Fruit fly (Drosophila melanogaster) whole organism, embryonic: ENCODE measurements around the gene CG15395.
A peak's percentile ranks its signal among the peaks of the same experiment; 100 is the strongest.

Source experiments
- Atf3 ChIP-seq: fragments of 200-800 bp; sonication (Bioruptor generic); optimal IDR thresholded peaks from 3 replicates; lab custom pipeline; 2016; ENCODE audit warnings: missing biosample characterization, missing genetic modification characterization
- BtbVII ChIP-seq: fragments of 200-800 bp; sonication (Bioruptor generic); optimal IDR thresholded peaks from 3 replicates; lab custom pipeline; 2017; ENCODE audit warnings: missing biosample characterization, mild to moderate bottlenecking, missing genetic modification characterization
- CG10462 ChIP-seq: fragments of 200-800 bp; sonication (Bioruptor generic); optimal IDR thresholded peaks from 2 replicates; lab custom pipeline; 2016; ENCODE audit warnings: missing biosample characterization, missing genetic modification characterization
- CG11695 ChIP-seq: fragments of 200-800 bp; sonication (Bioruptor generic); IDR thresholded peaks from 3 replicates; pipeline ENCODE4 v1.3.6; 2022; ENCODE audit warnings: missing biosample characterization, missing genetic modification characterization
- CG12155 ChIP-seq: fragments of 200-800 bp; sonication (Bioruptor generic); optimal IDR thresholded peaks from 3 replicates; lab custom pipeline; 2016; ENCODE audit warnings: missing biosample characterization, missing genetic modification characterization
- CG1233 ChIP-seq: fragments of 200-800 bp; sonication (Bioruptor generic); optimal IDR thresholded peaks from 4 replicates; lab custom pipeline; 2018; ENCODE audit warnings: missing biosample characterization, mild to moderate bottlenecking, missing genetic modification characterization
- CG12659 ChIP-seq: fragments of 200-800 bp; sonication (Bioruptor generic); optimal IDR thresholded peaks from 3 replicates; lab custom pipeline; 2017; ENCODE audit warnings: mild to moderate bottlenecking, missing biosample characterization, missing genetic modification reagents, missing genetic modification characterization
- CG14965 ChIP-seq: fragments of 200-800 bp; sonication (Bioruptor generic); optimal IDR thresholded peaks from 2 replicates; lab custom pipeline; 2016; ENCODE audit warnings: missing biosample characterization, missing genetic modification characterization, borderline replicate concordance
- CG15479 ChIP-seq: fragments of 200-800 bp; sonication (Bioruptor generic); optimal IDR thresholded peaks from 3 replicates; lab custom pipeline; 2019; ENCODE audit warnings: missing biosample characterization, mild to moderate bottlenecking, missing genetic modification characterization, moderate library complexity
- CG1792 ChIP-seq: fragments of 200-800 bp; sonication (Bioruptor generic); optimal IDR thresholded peaks from 2 replicates; lab custom pipeline; 2016; ENCODE audit warnings: missing biosample characterization, missing genetic modification characterization
- CG2875 ChIP-seq: fragments of 200-800 bp; sonication (Bioruptor generic); optimal IDR thresholded peaks from 2 replicates; lab custom pipeline; 2017; ENCODE audit warnings: missing biosample characterization, mild to moderate bottlenecking, missing genetic modification characterization, missing genetic modification reagents
- CG31224 ChIP-seq: fragments of 200-800 bp; sonication (Bioruptor generic); IDR thresholded peaks from 2 replicates; pipeline ENCODE4 v1.3.6; 2022; ENCODE audit warnings: missing biosample characterization, missing genetic modification characterization
- CG3281 ChIP-seq: fragments of 200-800 bp; sonication (Bioruptor generic); optimal IDR thresholded peaks from 3 replicates; lab custom pipeline; 2017; ENCODE audit warnings: missing biosample characterization, mild to moderate bottlenecking, missing genetic modification characterization
- CG34376 ChIP-seq: fragments of 200-800 bp; sonication (Bioruptor generic); optimal IDR thresholded peaks from 2 replicates; lab custom pipeline; 2018; ENCODE audit warnings: missing biosample characterization, mild to moderate bottlenecking, missing genetic modification characterization
- CG3726 ChIP-seq: fragments of 200-800 bp; sonication (Bioruptor generic); IDR thresholded peaks from 3 replicates; pipeline ENCODE4, ENCODE4 v1.3.6; 2022; ENCODE audit warnings: missing biosample characterization, missing genetic modification characterization
- CG4424 ChIP-seq: fragments of 200-800 bp; sonication (Bioruptor generic); optimal IDR thresholded peaks from 3 replicates; lab custom pipeline; 2016; ENCODE audit warnings: missing biosample characterization, missing genetic modification characterization
- CG5953 ChIP-seq: fragments of 200-800 bp; sonication (Bioruptor generic); IDR thresholded peaks from 2 replicates; pipeline ENCODE4 v1.3.6; 2022; ENCODE audit warnings: missing biosample characterization, missing genetic modification characterization
- CG6683 ChIP-seq: fragments of 200-800 bp; sonication (Bioruptor generic); optimal IDR thresholded peaks from 2 replicates; lab custom pipeline; 2017; ENCODE audit warnings: missing biosample characterization, mild to moderate bottlenecking, missing genetic modification characterization, missing genetic modification reagents
- CG6689 ChIP-seq: fragments of 200-800 bp; sonication (Bioruptor generic); IDR thresholded peaks from 2 replicates; pipeline ENCODE4 v1.3.6; 2022; ENCODE audit warnings: missing biosample characterization, missing genetic modification characterization
- CG7357 ChIP-seq: fragments of 200-800 bp; sonication (Bioruptor generic); IDR thresholded peaks from 3 replicates; pipeline ENCODE4 v1.3.6; 2022; ENCODE audit warnings: missing biosample characterization, missing genetic modification characterization
- CG7786 ChIP-seq: fragments of 200-800 bp; sonication (Bioruptor generic); optimal IDR thresholded peaks from 2 replicates; lab custom pipeline; 2016; ENCODE audit warnings: missing biosample characterization, missing genetic modification characterization
- Dfd ChIP-seq, 2 experiments: fragments of >200 bp; optimal IDR thresholded peaks; 2 replicates each; lab custom pipeline; 2017; ENCODE audit warnings: missing biosample characterization in 2 of 2, missing genetic modification characterization in 2 of 2
- Dref ChIP-seq: fragments of 200-800 bp; sonication (Bioruptor generic); IDR thresholded peaks from 2 replicates; pipeline ENCODE4 v1.3.6; 2022; ENCODE audit warnings: missing biosample characterization, missing genetic modification characterization
- Ets65A ChIP-seq: fragments of 200-800 bp; sonication (Bioruptor generic); peaks from one replicate; lab custom pipeline; 2016; ENCODE audit warnings: missing biosample characterization, missing genetic modification characterization
- Fer1 ChIP-seq: fragments of 200-800 bp; sonication (Bioruptor generic); optimal IDR thresholded peaks from 2 replicates; lab custom pipeline; 2017; ENCODE audit warnings: missing biosample characterization, mild to moderate bottlenecking, missing genetic modification characterization
- Fer3 ChIP-seq: fragments of 200-800 bp; sonication (Bioruptor generic); optimal IDR thresholded peaks from 2 replicates; lab custom pipeline; 2018; ENCODE audit warnings: missing biosample characterization, mild to moderate bottlenecking, missing genetic modification characterization, moderate library complexity
- H2.0 ChIP-seq: fragments of 200-800 bp; sonication (Bioruptor generic); IDR thresholded peaks from 2 replicates; pipeline ENCODE4 v1.3.6; 2022; ENCODE audit warnings: missing biosample characterization, missing genetic modification characterization
- HLH54F ChIP-seq: fragments of 200-800 bp; sonication (Bioruptor generic); optimal IDR thresholded peaks from 3 replicates; lab custom pipeline; 2016; ENCODE audit warnings: missing biosample characterization, missing genetic modification characterization
- HmgZ ChIP-seq: fragments of 200-800 bp; sonication (Bioruptor generic); optimal IDR thresholded peaks from 2 replicates; lab custom pipeline; 2018; ENCODE audit warnings: missing biosample characterization, mild to moderate bottlenecking, missing genetic modification characterization
- Hr39 ChIP-seq: fragments of >200 bp; optimal IDR thresholded peaks from 2 replicates; lab custom pipeline; 2017
- Scr ChIP-seq: fragments of 200-800 bp; sonication (Bioruptor generic); IDR thresholded peaks from 2 replicates; pipeline ENCODE4 v1.3.6; 2022; ENCODE audit warnings: missing biosample characterization, missing genetic modification characterization; ENCODE audit not compliant: partially characterized antibody
- fd3F ChIP-seq: fragments of 200-800 bp; sonication (Bioruptor generic); optimal IDR thresholded peaks from 2 replicates; lab custom pipeline; 2018; ENCODE audit warnings: missing biosample characterization, mild to moderate bottlenecking, missing genetic modification characterization, moderate library complexity
- fd96Cb ChIP-seq: fragments of 200-800 bp; sonication (Bioruptor generic); optimal IDR thresholded peaks from 2 replicates; lab custom pipeline; 2018; ENCODE audit warnings: missing biosample characterization, mild to moderate bottlenecking, missing genetic modification characterization, moderate library complexity
- gce ChIP-seq: fragments of 200-800 bp; sonication (Bioruptor generic); IDR thresholded peaks from 3 replicates; pipeline ENCODE4 v1.3.6; 2022; ENCODE audit warnings: missing biosample characterization, missing genetic modification characterization
- hb ChIP-seq: fragments of 200-800 bp; sonication (Bioruptor generic); IDR thresholded peaks from 3 replicates; pipeline ENCODE4 v1.3.6; 2022; ENCODE audit warnings: missing biosample characterization, missing genetic modification characterization; ENCODE audit not compliant: partially characterized antibody
- knrl ChIP-seq: fragments of 200-800 bp; sonication (Bioruptor generic); IDR thresholded peaks from 3 replicates; pipeline ENCODE4 v1.3.6; 2022; ENCODE audit warnings: missing biosample characterization, missing genetic modification characterization; ENCODE audit not compliant: partially characterized antibody
- lmd ChIP-seq: fragments of 200-800 bp; sonication (Bioruptor generic); IDR thresholded peaks from 2 replicates; pipeline ENCODE4 v1.3.6; 2022; ENCODE audit warnings: missing biosample characterization, missing genetic modification characterization
- pfk ChIP-seq: fragments of 200-800 bp; sonication (Bioruptor generic); optimal IDR thresholded peaks from 2 replicates; lab custom pipeline; 2018; ENCODE audit warnings: missing biosample characterization, mild to moderate bottlenecking, missing genetic modification characterization, moderate library complexity
- slbo ChIP-seq: fragments of 200-800 bp; sonication (Bioruptor generic); IDR thresholded peaks from 2 replicates; pipeline ENCODE4 v1.3.6; 2022; ENCODE audit warnings: missing biosample characterization, missing genetic modification characterization
- sob ChIP-seq: fragments of 200-800 bp; sonication (Bioruptor generic); IDR thresholded peaks from 2 replicates; pipeline ENCODE4 v1.3.6; 2022; ENCODE audit warnings: missing biosample characterization, missing genetic modification characterization
- stwl ChIP-seq: fragments of 200-800 bp; sonication (Bioruptor generic); optimal IDR thresholded peaks from 3 replicates; lab custom pipeline; 2018; ENCODE audit warnings: missing biosample characterization, mild to moderate bottlenecking, missing genetic modification characterization, moderate library complexity
- wor ChIP-seq: fragments of 200-800 bp; sonication (Bioruptor generic); IDR thresholded peaks from 2 replicates; pipeline ENCODE4 v1.3.6; 2022; ENCODE audit warnings: missing biosample characterization, missing genetic modification characterization
- zf30C ChIP-seq: fragments of 200-800 bp; sonication (Bioruptor generic); optimal IDR thresholded peaks from 3 replicates; lab custom pipeline; 2018; ENCODE audit warnings: missing biosample characterization, mild to moderate bottlenecking, missing genetic modification characterization
- zfh2 ChIP-seq: fragments of 200-800 bp; sonication (Bioruptor generic); optimal IDR thresholded peaks from 2 replicates; lab custom pipeline; 2016; ENCODE audit warnings: missing biosample characterization, missing genetic modification characterization

Gene CG15395

dm6 chr2L:2579669-2580351 lies 30.0 kb upstream of the CG15395 start, which contains the start of the genes ND-B17.2 and Arpc5 (continued):
- TF ChIP-seq CG6683 (no peak), CG34376 (GFP tag; lab: Kevin White, UChicago) (no peak), CG4424 (peak; percentile 18), H2.0 (GFP tag; lab: Robert Waterston, UW) (no peak), slbo (GFP tag; lab: Robert Waterston, UW) (no peak), pfk (GFP tag; lab: Kevin White, UChicago) (no peak), Fer3 (tag; lab: Kevin White, UChicago) (no peak), sob (GFP tag; lab: Robert Waterston, UW) (no peak), CG7786 (GFP tag; lab: Kevin White, UChicago) (no peak), CG10462 (no peak), Fer1 (GFP tag; lab: Kevin White, UChicago) (peak; percentile 12), fd3F (no peak), BtbVII (GFP tag; lab: Kevin White, UChicago) (no peak), stwl (peak; percentile 75), lmd (GFP tag; lab: Robert Waterston, UW) (no peak), CG2875 (GFP tag; lab: Kevin White, UChicago) (no peak), hb (GFP tag; lab: Robert Waterston, UW) (no peak), CG3726 (GFP tag; lab: Robert Waterston, UW) (no peak), CG12155 (GFP tag; lab: Kevin White, UChicago) (no peak), CG7357 (GFP tag; lab: Robert Waterston, UW) (no peak), Hr39 (lab: Kevin White, UChicago) (no peak), CG11695 (GFP tag; lab: Robert Waterston, UW) (no peak), CG14965 (GFP tag; lab: Kevin White, UChicago) (no peak), CG5953 (GFP tag; lab: Robert Waterston, UW) (no peak), CG1792 (GFP tag; lab: Kevin White, UChicago) (no peak), Dfd (GFP tag; optimal IDR thresholded peaks at IDR 0.05; lab: Kevin White, UChicago) (no peak), CG3281 (GFP tag; lab: Kevin White, UChicago) (no peak), zfh2 (GFP tag; lab: Kevin White, UChicago) (peak; percentile 13), Ets65A (GFP tag; lab: Kevin White, UChicago) (no peak), CG31224 (no peak), HmgZ (tag; lab: Kevin White, UChicago) (no peak), CG1233 (GFP tag; lab: Kevin White, UChicago) (no peak), CG6689 (GFP tag; lab: Robert Waterston, UW) (no peak), knrl (GFP tag; lab: Robert Waterston, UW) (no peak), Scr (GFP tag; lab: Robert Waterston, UW) (peak; percentile 43; the same call in 1 of the 2 replicates), CG12659 (GFP tag; lab: Kevin White, UChicago) (peak; percentile 52), wor (no peak), CG15479 (no peak), HLH54F (GFP tag; lab: Kevin White, UChicago) (peak; percentile 17), gce (no peak), fd96Cb (tag; lab: Kevin White, UChicago) (no peak), Dref (GFP tag; lab: Robert Waterston, UW) (no peak), Atf3 (GFP tag; lab: Kevin White, UChicago) (no peak), zf30C (GFP tag; lab: Kevin White, UChicago) (no peak)
